Worm (Caenorhabditis elegans): ENCODE results near the gene ndua-5.
A peak's percentile ranks its signal among the peaks of the same experiment; 100 is the strongest.

The ndua-5 gene

DNA sequence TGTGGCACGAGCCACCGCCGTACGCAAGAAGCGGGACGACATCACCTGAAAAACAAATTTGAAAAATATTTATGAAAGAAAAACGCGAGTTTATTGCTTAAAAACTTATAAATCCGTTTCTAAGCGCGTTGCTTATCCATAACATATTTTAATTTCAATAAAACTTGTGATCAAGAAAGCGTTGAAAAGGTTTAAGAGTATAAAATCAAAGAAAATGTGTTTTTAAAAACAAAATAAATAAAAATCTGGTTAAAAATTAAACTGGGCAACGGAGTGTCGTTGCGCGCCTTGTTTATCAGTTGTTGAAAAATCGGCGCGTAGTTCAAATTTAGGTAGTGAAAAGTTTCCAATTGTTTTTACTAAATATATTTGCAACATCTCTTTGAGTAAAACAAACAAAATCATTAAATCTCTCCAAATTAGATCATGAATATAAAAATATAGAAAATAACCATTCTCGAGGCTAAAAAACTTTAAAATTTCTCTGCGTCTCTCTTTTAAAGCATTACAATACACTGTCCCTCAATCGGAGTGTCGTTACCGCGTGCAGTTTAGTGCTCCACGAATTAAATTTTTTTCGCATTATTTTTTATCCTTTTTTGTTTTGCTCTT lies at the start of gene ndua-5:
Gene ndua-5, minus strand, starts transcription at position 51 of the 612 bp plus-strand sequence.
- TF ChIP-seq nhr-237 (tag; optimal IDR thresholded peaks at IDR 0.05): peak; percentile 29
- no peak for TF ChIP-seq nhr-76 (tag; optimal IDR thresholded peaks at IDR 0.05)
- peak; percentile 52 for TF ChIP-seq lsy-2 (tag; optimal IDR thresholded peaks at IDR 0.05)
- no peak for TF ChIP-seq pha-4 (tag; optimal IDR thresholded peaks at IDR 0.05)
- peak; percentile 36 for TF ChIP-seq ces-1 (GFP tag; optimal IDR thresholded peaks at IDR 0.05)
- TF ChIP-seq nhr-2 (tag; optimal IDR thresholded peaks at IDR 0.05): no peak

DNA sequence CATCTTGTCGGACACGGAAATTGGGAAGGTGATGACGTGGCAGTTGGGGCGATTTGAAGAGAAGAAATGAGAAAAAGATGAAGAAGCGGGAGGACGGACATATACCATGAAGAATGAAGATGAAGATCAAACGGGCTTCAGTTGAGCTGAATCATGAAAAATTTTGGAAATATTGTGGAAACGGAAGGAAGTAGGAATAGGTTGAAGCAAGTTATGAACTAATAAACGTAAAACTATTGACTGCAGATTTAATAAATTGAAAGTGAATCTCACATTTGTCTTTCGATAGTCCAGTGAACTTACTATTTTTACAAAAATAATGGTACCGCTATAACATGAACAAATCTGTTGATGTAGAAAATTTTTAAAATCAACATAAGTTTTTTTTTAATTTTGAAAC lies 41.8 kb upstream of the ndua-5 start, which contains the start of gene lron-14:
Gene lron-14, minus strand, starts transcription at position 101 of the 400 bp plus-strand sequence.
- TF ChIP-seq snpc-4 (tag; optimal IDR thresholded peaks at IDR 0.05) (no peak), tbx-8 (GFP tag; optimal IDR thresholded peaks at IDR 0.05) (no peak), ham-2 (GFP tag; optimal IDR thresholded peaks at IDR 0.05) (no peak), lin-32 (GFP tag; optimal IDR thresholded peaks at IDR 0.05) (no peak), flh-1 (GFP tag; optimal IDR thresholded peaks at IDR 0.05) (no peak), sptf-1 (tag; optimal IDR thresholded peaks at IDR 0.05) (no peak), hlh-1 (tag; optimal IDR thresholded peaks at IDR 0.05) (no peak), zip-8 (tag; optimal IDR thresholded peaks at IDR 0.05) (no peak), nhr-28 (tag; optimal IDR thresholded peaks at IDR 0.05) (no peak), ces-1 (GFP tag; optimal IDR thresholded peaks at IDR 0.05) (no peak), drap-1 (GFP tag; optimal IDR thresholded peaks at IDR 0.05) (no peak), unc-120 (tag; optimal IDR thresholded peaks at IDR 0.05; ENCODE audit: poor library complexity, severe bottlenecking) (no peak), ceh-83 (GFP tag; optimal IDR thresholded peaks at IDR 0.05) (no peak), sem-2 (GFP tag; optimal IDR thresholded peaks at IDR 0.05) (no peak), M03D4.4 (tag; optimal IDR thresholded peaks at IDR 0.05) (no peak), elt-3 (tag; optimal IDR thresholded peaks at IDR 0.05) (no peak), unc-39 (tag; optimal IDR thresholded peaks at IDR 0.05) (no peak)

DNA sequence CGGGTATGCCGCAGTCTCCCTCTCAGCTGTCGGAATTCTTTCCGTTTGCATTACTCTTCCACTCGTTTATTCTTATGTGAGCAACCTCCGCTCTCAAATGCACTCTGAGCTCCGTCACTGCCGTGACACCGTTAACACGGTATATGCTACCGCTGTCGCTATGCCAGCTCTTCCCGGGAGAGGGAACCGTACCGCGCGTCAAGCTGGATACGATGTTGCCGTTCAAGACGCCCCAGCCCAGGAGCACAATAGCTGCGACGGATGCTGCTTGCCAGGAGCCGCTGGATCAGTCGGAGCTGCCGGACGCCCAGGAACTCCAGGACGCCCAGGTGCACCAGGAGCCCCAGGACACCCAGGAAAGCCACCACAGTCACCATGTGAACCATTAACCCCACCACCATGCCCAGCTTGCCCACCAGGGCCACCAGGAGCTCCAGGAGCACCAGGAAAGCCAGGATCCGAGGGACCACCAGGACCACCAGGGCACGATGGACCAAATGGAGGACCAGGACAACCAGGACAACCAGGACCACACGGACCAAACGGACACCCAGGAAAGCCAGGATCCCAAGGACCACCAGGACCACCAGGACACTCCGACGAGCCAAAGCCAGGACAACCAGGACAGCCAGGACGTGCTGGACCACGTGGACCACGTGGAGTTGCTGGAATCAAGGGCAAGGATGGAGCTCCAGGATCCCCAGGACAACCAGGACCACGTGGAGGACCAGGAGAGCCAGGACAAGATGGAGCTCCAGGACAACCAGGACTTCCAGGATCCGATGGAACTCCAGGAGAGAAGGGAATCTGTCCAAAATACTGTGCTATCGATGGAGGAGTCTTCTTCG lies 39.1 kb upstream of the ndua-5 start:
- TF ChIP-seq sptf-1 (tag; optimal IDR thresholded peaks at IDR 0.05) (no peak), blmp-1 (tag; optimal IDR thresholded peaks at IDR 0.05) (no peak), nhr-2 (tag; optimal IDR thresholded peaks at IDR 0.05) (no peak), mls-2 (tag; optimal IDR thresholded peaks at IDR 0.05) (no peak), pha-4 (tag; optimal IDR thresholded peaks at IDR 0.05) (no peak), zip-8 (tag; optimal IDR thresholded peaks at IDR 0.05) (no peak), unc-39 (tag; optimal IDR thresholded peaks at IDR 0.05) (no peak), nhr-12 (tag; optimal IDR thresholded peaks at IDR 0.05) (no peak), nhr-237 (tag; optimal IDR thresholded peaks at IDR 0.05) (no peak), flh-1 (GFP tag; optimal IDR thresholded peaks at IDR 0.05) (no peak), ces-1 (GFP tag; optimal IDR thresholded peaks at IDR 0.05) (no peak), unc-120 (tag; optimal IDR thresholded peaks at IDR 0.05; ENCODE audit: poor library complexity, severe bottlenecking) (no peak), elt-1 (tag; optimal IDR thresholded peaks at IDR 0.05; ENCODE audit: borderline replicate concordance, insufficient read depth) (no peak), tbx-8 (GFP tag; optimal IDR thresholded peaks at IDR 0.05) (no peak), M03D4.4 (tag; optimal IDR thresholded peaks at IDR 0.05) (no peak), snpc-4 (tag; optimal IDR thresholded peaks at IDR 0.05) (no peak), sem-2 (GFP tag; optimal IDR thresholded peaks at IDR 0.05) (no peak), lsy-2 (tag; optimal IDR thresholded peaks at IDR 0.05) (no peak), lin-13 (tag; optimal IDR thresholded peaks at IDR 0.05) (no peak)

DNA sequence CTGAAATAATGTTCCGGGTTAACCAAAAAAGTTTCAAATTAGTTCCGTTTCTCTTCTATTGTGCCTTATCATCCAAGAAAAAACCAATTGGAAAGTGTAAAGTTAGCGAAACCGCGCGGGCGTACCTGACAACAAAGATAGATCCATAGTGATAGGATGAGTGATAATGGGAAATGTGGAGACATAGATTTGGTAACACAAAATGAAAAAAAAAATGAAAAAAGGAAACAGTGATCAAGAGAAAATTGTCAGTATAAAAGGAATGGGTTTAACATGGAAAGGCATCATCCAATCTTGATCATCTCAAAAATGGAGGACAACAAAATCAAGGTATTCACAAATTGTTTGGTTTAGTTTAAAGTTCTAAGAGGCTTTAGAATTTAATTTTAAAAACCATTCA lies 38.4 kb upstream of the ndua-5 start, which contains the start of gene col-122:
Gene col-122, plus strand, starts transcription at position 301 of the 400 bp plus-strand sequence.
- no peak for TF ChIP-seq nhr-76 (tag; optimal IDR thresholded peaks at IDR 0.05)
- no peak for TF ChIP-seq hlh-1 (tag; optimal IDR thresholded peaks at IDR 0.05)
- TF ChIP-seq unc-62 (GFP tag; optimal IDR thresholded peaks at IDR 0.05): no peak
- no peak for TF ChIP-seq sem-2 (GFP tag; optimal IDR thresholded peaks at IDR 0.05)
- no peak for TF ChIP-seq ztf-11 (tag; optimal IDR thresholded peaks at IDR 0.05)
- TF ChIP-seq nhr-237 (tag; optimal IDR thresholded peaks at IDR 0.05): no peak
- no peak for TF ChIP-seq tbx-8 (GFP tag; optimal IDR thresholded peaks at IDR 0.05)
- TF ChIP-seq unc-39 (tag; optimal IDR thresholded peaks at IDR 0.05): no peak
- no peak for TF ChIP-seq lsy-2 (tag; optimal IDR thresholded peaks at IDR 0.05)
- TF ChIP-seq ceh-83 (GFP tag; optimal IDR thresholded peaks at IDR 0.05): no peak
- no peak for TF ChIP-seq ceh-43 (GFP tag; optimal IDR thresholded peaks at IDR 0.05)
- no peak for TF ChIP-seq lin-32 (GFP tag; optimal IDR thresholded peaks at IDR 0.05)
- TF ChIP-seq nhr-12 (tag; optimal IDR thresholded peaks at IDR 0.05): no peak
- no peak for TF ChIP-seq elt-1 (tag; optimal IDR thresholded peaks at IDR 0.05; ENCODE audit: borderline replicate concordance, insufficient read depth)
